Worm (Caenorhabditis elegans) whole organism, dauer: Measurements from ENCODE around the gene ZK1067.4.

Source experiments
- unc-62 ChIP-seq: sonication (generic microtip); optimal IDR thresholded peaks from 2 replicates; lab custom pipeline; 2017; ENCODE audit warnings: missing biosample characterization, missing genetic modification reagents, missing genetic modification characterization

ZK1067.4 gene

ce11 chrII:9188380-9188779, 21.8 kb upstream of the ZK1067.4 start, which contains the start of gene sym-2:
TSS of gene sym-2 (minus strand) at chrII:9188480.
- no peak for TF ChIP-seq unc-62 (GFP tag; lab: Kevin White, UChicago)

ce11 chrII:9189648-9190047, 20.5 kb upstream of the ZK1067.4 start:
- TF ChIP-seq unc-62 (GFP tag; lab: Kevin White, UChicago), result no peak

ce11 chrII:9190513-9191099, 19.6 kb upstream of the ZK1067.4 start:
- no peak for TF ChIP-seq unc-62 (GFP tag; lab: Kevin White, UChicago)

- no peak for TF ChIP-seq unc-62 (GFP tag; lab: Kevin White, UChicago)
These were observed 16.0 kb upstream of the ZK1067.4 start, which contains the start of gene twk-4 for ce11 chrII:9194195-9194594. TSS of gene twk-4 (minus strand) at chrII:9194295.

ce11 chrII:9196325-9196724, 13.9 kb upstream of the ZK1067.4 start:
- TF ChIP-seq unc-62 (GFP tag; lab: Kevin White, UChicago), result no peak

ce11 chrII:9197212-9197611, 13.0 kb upstream of the ZK1067.4 start, which contains the start of gene let-23:
TSS of gene let-23 (plus strand) at chrII:9197512.
- TF ChIP-seq unc-62 (GFP tag; lab: Kevin White, UChicago), result no peak

ce11 chrII:9211684-9212083, 1.5 kb downstream of the ZK1067.4 start:
- TF ChIP-seq unc-62 (GFP tag; lab: Kevin White, UChicago), result no peak

ce11 chrII:9213055-9213708, 3.0 kb downstream of the ZK1067.4 start, which contains the start of gene znfx-1:
TSS of gene znfx-1 (plus strand) at chrII:9213658.
- no peak for TF ChIP-seq unc-62 (GFP tag; lab: Kevin White, UChicago)

- no peak for TF ChIP-seq unc-62 (GFP tag; lab: Kevin White, UChicago)
These were observed 12.8 kb downstream of the ZK1067.4 start, which contains the start of gene ZK1067.3 for ce11 chrII:9222969-9223368. TSS of gene ZK1067.3 (plus strand) at chrII:9223269.

- TF ChIP-seq unc-62 (GFP tag; lab: Kevin White, UChicago), result no peak
These were observed 17.0 kb downstream of the ZK1067.4 start, which contains the start of gene abu-14 for ce11 chrII:9227134-9227533. TSS of gene abu-14 (minus strand) at chrII:9227214.

ce11 chrII:9231240-9231639, 21.1 kb downstream of the ZK1067.4 start, which contains the start of gene gst-13:
TSS of gene gst-13 (plus strand) at chrII:9231457.
- no peak for TF ChIP-seq unc-62 (GFP tag; lab: Kevin White, UChicago)

- no peak for TF ChIP-seq unc-62 (GFP tag; lab: Kevin White, UChicago)
These were observed 22.3 kb downstream of the ZK1067.4 start for ce11 chrII:9232493-9232892.

- TF ChIP-seq unc-62 (GFP tag; lab: Kevin White, UChicago), result no peak
These were observed 22.7 kb downstream of the ZK1067.4 start, which contains the start of gene T26C5.2 for ce11 chrII:9232923-9233322. TSS of gene T26C5.2 (plus strand) at chrII:9233223.

ce11 chrII:9233813-9234212, 23.6 kb downstream of the ZK1067.4 start:
- TF ChIP-seq unc-62 (GFP tag; lab: Kevin White, UChicago), result no peak

ce11 chrII:9236283-9236682, 26.1 kb downstream of the ZK1067.4 start, which contains the start of gene T26C5.3:
TSS of gene T26C5.3 (plus strand) at chrII:9236583.
- TF ChIP-seq unc-62 (GFP tag; lab: Kevin White, UChicago), result no peak

ce11 chrII:9236972-9237371, 26.8 kb downstream of the ZK1067.4 start:
- no peak for TF ChIP-seq unc-62 (GFP tag; lab: Kevin White, UChicago)
